Worm (Caenorhabditis elegans) whole organism, midembryonic: Measurements from ENCODE around the gene F20C5.6.

Experiments used
- T22C8.4 ChIP-seq: fragments of 200-800 bp; sonication (Bioruptor generic); IDR thresholded peaks from 2 replicates; pipeline ENCODE4 v1.3.6; 2022; ENCODE audit warnings: missing genetic modification characterization, missing compliant biosample characterization
- med-1 ChIP-seq: sonication (generic microtip); optimal IDR thresholded peaks from 2 replicates; lab custom pipeline; 2017; ENCODE audit warnings: missing genetic modification characterization, mild to moderate bottlenecking, missing compliant biosample characterization, antibody characterized with exemption, missing genetic modification reagents; ENCODE audit not compliant: insufficient read depth

DNA sequence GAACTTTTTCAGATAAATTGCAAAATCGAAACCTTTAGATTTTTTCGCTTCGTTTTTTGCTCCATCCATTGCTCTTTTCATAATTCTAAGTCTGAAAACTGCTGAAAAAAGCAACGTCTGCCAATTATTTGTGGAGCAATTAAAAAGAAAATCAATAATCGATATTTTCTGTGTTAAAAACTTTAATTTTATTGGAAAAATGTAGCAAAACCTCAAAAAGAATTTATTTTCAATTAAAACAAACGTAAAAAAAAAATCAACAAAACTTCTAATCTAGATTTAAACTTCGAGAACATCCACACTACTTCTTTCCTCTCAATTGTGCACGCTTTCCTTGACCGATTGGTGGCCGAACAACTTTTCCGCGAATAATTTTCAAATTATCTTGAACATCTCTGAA, 33.7 kb downstream of the F20C5.6 start, which contains the start of gene F21D5.5:
- TF ChIP-seq T22C8.4 (GFP tag; lab: Robert Waterston, UW) (no peak), med-1 (GFP tag; lab: Kevin White, UChicago) (no peak)
